Fruit fly (Drosophila melanogaster) whole organism, embryonic: ENCODE results near the gene CG15362.

Experiments
- ATbp ChIP-seq: fragments of 200-800 bp; sonication (Bioruptor generic); optimal IDR thresholded peaks from 2 replicates; lab custom pipeline; 2017; ENCODE audit warnings: missing biosample characterization, mild to moderate bottlenecking, missing genetic modification characterization, missing genetic modification reagents
- Bgb ChIP-seq: fragments of 200-800 bp; sonication (Bioruptor generic); IDR thresholded peaks from 2 replicates; pipeline ENCODE4 v1.3.6; 2022; ENCODE audit warnings: missing biosample characterization, missing genetic modification characterization; ENCODE audit not compliant: partially characterized antibody
- CG11085 ChIP-seq: fragments of 200-800 bp; sonication (Bioruptor generic); IDR thresholded peaks from 2 replicates; pipeline ENCODE4 v1.3.6; 2022; ENCODE audit warnings: missing biosample characterization, missing genetic modification characterization
- CG11696 ChIP-seq: fragments of 200-800 bp; sonication (Bioruptor generic); IDR thresholded peaks from 2 replicates; pipeline ENCODE4 v1.3.6; 2022; ENCODE audit warnings: missing biosample characterization, missing genetic modification characterization
- CG12659 ChIP-seq: fragments of 200-800 bp; sonication (Bioruptor generic); optimal IDR thresholded peaks from 3 replicates; lab custom pipeline; 2017; ENCODE audit warnings: mild to moderate bottlenecking, missing biosample characterization, missing genetic modification reagents, missing genetic modification characterization
- CG13424 ChIP-seq: fragments of 200-800 bp; sonication (Bioruptor generic); optimal IDR thresholded peaks from 2 replicates; lab custom pipeline; 2019; ENCODE audit warnings: missing biosample characterization, mild to moderate bottlenecking, missing genetic modification characterization, moderate library complexity
- CG14441 ChIP-seq: fragments of 200-800 bp; sonication (Bioruptor generic); IDR thresholded peaks from 2 replicates; pipeline ENCODE4 v1.3.6; 2022; ENCODE audit warnings: missing biosample characterization, missing genetic modification characterization
- CG14667 ChIP-seq: fragments of 200-800 bp; sonication (Bioruptor generic); IDR thresholded peaks from 2 replicates; pipeline ENCODE4 v1.3.6; 2022; ENCODE audit warnings: missing biosample characterization, missing genetic modification characterization
- CG14860 ChIP-seq: fragments of 200-800 bp; sonication (Bioruptor generic); IDR thresholded peaks from 3 replicates; pipeline ENCODE4 v1.3.6; 2022; ENCODE audit warnings: missing biosample characterization, missing genetic modification characterization; ENCODE audit not compliant: partially characterized antibody
- CG18262 ChIP-seq: fragments of 200-800 bp; optimal IDR thresholded peaks from 3 replicates; lab custom pipeline; 2019; ENCODE audit warnings: missing biosample characterization, mild to moderate bottlenecking, missing genetic modification characterization, moderate library complexity
- CG34376 ChIP-seq: fragments of 200-800 bp; sonication (Bioruptor generic); optimal IDR thresholded peaks from 2 replicates; lab custom pipeline; 2018; ENCODE audit warnings: missing biosample characterization, mild to moderate bottlenecking, missing genetic modification characterization
- D19B ChIP-seq: fragments of 200-800 bp; sonication (Bioruptor generic); optimal IDR thresholded peaks from 2 replicates; lab custom pipeline; 2017; ENCODE audit warnings: missing biosample characterization, mild to moderate bottlenecking, missing genetic modification characterization
- Deaf1 ChIP-seq: fragments of 200-800 bp; optimal IDR thresholded peaks from 3 replicates; lab custom pipeline; 2019; ENCODE audit warnings: missing biosample characterization, mild to moderate bottlenecking, missing genetic modification characterization, moderate library complexity
- Doc2 ChIP-seq: fragments of 200-800 bp; sonication (Bioruptor generic); IDR thresholded peaks from 2 replicates; pipeline ENCODE4 v1.3.6; 2022; ENCODE audit warnings: missing biosample characterization, missing genetic modification characterization
- Ets65A ChIP-seq: fragments of 200-800 bp; sonication (Bioruptor generic); peaks from one replicate; lab custom pipeline; 2016; ENCODE audit warnings: missing biosample characterization, missing genetic modification characterization
- Gug ChIP-seq: fragments of 200-800 bp; sonication (Bioruptor generic); IDR thresholded peaks from 4 replicates; pipeline ENCODE4 v1.3.6; 2022; ENCODE audit warnings: missing biosample characterization, missing genetic modification characterization
- HLH4C ChIP-seq: fragments of 200-800 bp; sonication (Bioruptor generic); IDR thresholded peaks from 3 replicates; pipeline ENCODE4 v1.3.6; 2022; ENCODE audit warnings: missing biosample characterization, missing genetic modification characterization; ENCODE audit not compliant: partially characterized antibody
- Lhr ChIP-seq: fragments of 200-800 bp; sonication (Bioruptor generic); optimal IDR thresholded peaks from 3 replicates; lab custom pipeline; 2017; ENCODE audit warnings: mild to moderate bottlenecking, missing biosample characterization, missing genetic modification reagents, missing genetic modification characterization
- Lpt ChIP-seq: fragments of >200 bp; optimal IDR thresholded peaks from 2 replicates; lab custom pipeline; 2018; ENCODE audit warnings: missing biosample characterization, missing genetic modification characterization
- MBD-R2 ChIP-seq: fragments of 200-800 bp; sonication (Bioruptor generic); IDR thresholded peaks from 2 replicates; pipeline ENCODE4 v1.3.6; 2022; ENCODE audit warnings: missing biosample characterization, missing genetic modification characterization
- Myb ChIP-seq: fragments of 200-800 bp; sonication (Bioruptor generic); optimal IDR thresholded peaks from 2 replicates; lab custom pipeline; 2016; ENCODE audit warnings: missing biosample characterization, missing genetic modification characterization
- PHDP ChIP-seq: fragments of 200-800 bp; sonication (Bioruptor generic); optimal IDR thresholded peaks from 3 replicates; lab custom pipeline; 2018; ENCODE audit warnings: missing biosample characterization, mild to moderate bottlenecking, missing genetic modification characterization, moderate library complexity
- Pdp1 ChIP-seq, 2 experiments: fragments of 200-800 bp; sonication (Bioruptor generic); optimal IDR thresholded peaks; 3 replicates each; lab custom pipeline; 2016; ENCODE audit warnings: missing biosample characterization in 2 of 2, missing genetic modification characterization in 2 of 2, mild to moderate bottlenecking in 1 of 2, moderate library complexity in 1 of 2
- Sry-β ChIP-seq: fragments of 200-800 bp; sonication (Bioruptor generic); optimal IDR thresholded peaks from 2 replicates; lab custom pipeline; 2018; ENCODE audit warnings: missing biosample characterization, mild to moderate bottlenecking, missing genetic modification characterization, moderate library complexity
- Trl ChIP-seq, 3 experiments: fragments of >200 bp in 2 of 3; fragments of 200-800 bp in 1 of 3; sonication (Bioruptor generic) in 1 of 3; optimal IDR thresholded peaks; 2 replicates in 1 of 3; 3 replicates in 2 of 3; lab custom pipeline; 2016 to 2017; ENCODE audit warnings: missing biosample characterization in 1 of 3, missing genetic modification characterization in 1 of 3
- ab ChIP-seq: fragments of 200-800 bp; sonication (Bioruptor generic); optimal IDR thresholded peaks from 2 replicates; lab custom pipeline; 2016; ENCODE audit warnings: missing biosample characterization, missing genetic modification characterization
- az2 ChIP-seq: fragments of 200-800 bp; sonication (Bioruptor generic); optimal IDR thresholded peaks from 3 replicates; lab custom pipeline; 2016; ENCODE audit warnings: missing biosample characterization, missing genetic modification characterization
- cad ChIP-seq: fragments of >200 bp; optimal IDR thresholded peaks from 2 replicates; lab custom pipeline; 2017; ENCODE audit warnings: missing biosample characterization, missing genetic modification characterization
- ci ChIP-seq: fragments of 200-800 bp; sonication (Bioruptor generic); IDR thresholded peaks from 3 replicates; pipeline ENCODE4 v1.3.6; 2022; ENCODE audit warnings: missing biosample characterization, missing genetic modification characterization
- hkb ChIP-seq, 2 experiments: fragments of 200-800 bp in 1 of 2; fragments of >200 bp in 1 of 2; sonication (Bioruptor generic) in 1 of 2; IDR thresholded peaks in 1 of 2; optimal IDR thresholded peaks in 1 of 2; 2 replicates each; pipeline versions ENCODE4 v1.3.6 to Lab custom; 2017 to 2022; ENCODE audit warnings: missing biosample characterization in 1 of 2, missing genetic modification characterization in 1 of 2
- mirr ChIP-seq: fragments of 200-800 bp; sonication (Bioruptor generic); optimal IDR thresholded peaks from 3 replicates; lab custom pipeline; 2018; ENCODE audit warnings: missing biosample characterization, mild to moderate bottlenecking, missing genetic modification characterization
- mld ChIP-seq: fragments of 200-800 bp; sonication (Bioruptor generic); IDR thresholded peaks from 3 replicates; pipeline ENCODE4 v1.3.6; 2022; ENCODE audit warnings: missing biosample characterization, missing genetic modification characterization; ENCODE audit not compliant: partially characterized antibody
- nom ChIP-seq: fragments of 200-800 bp; sonication (Bioruptor generic); optimal IDR thresholded peaks from 2 replicates; lab custom pipeline; 2017; ENCODE audit warnings: missing biosample characterization, missing genetic modification characterization, mild to moderate bottlenecking, moderate library complexity, missing genetic modification reagents
- pros ChIP-seq: fragments of 200-800 bp; sonication (Bioruptor generic); optimal IDR thresholded peaks from 3 replicates; lab custom pipeline; 2019; ENCODE audit warnings: missing biosample characterization, mild to moderate bottlenecking, missing genetic modification characterization, moderate library complexity
- psq ChIP-seq: fragments of 200-800 bp; sonication (Bioruptor generic); optimal IDR thresholded peaks from 2 replicates; lab custom pipeline; 2017; ENCODE audit warnings: missing biosample characterization, missing genetic modification characterization
- pum ChIP-seq: fragments of 200-800 bp; sonication (Bioruptor generic); optimal IDR thresholded peaks from 2 replicates; lab custom pipeline; 2016; ENCODE audit warnings: missing biosample characterization, missing genetic modification characterization
- row ChIP-seq: fragments of 200-800 bp; sonication (Bioruptor generic); IDR thresholded peaks from 3 replicates; pipeline ENCODE4 v1.3.6; 2022; ENCODE audit warnings: missing biosample characterization, missing genetic modification characterization
- sc ChIP-seq, 3 experiments: fragments of >200 bp in 2 of 3; fragments of 200-800 bp in 1 of 3; sonication (Bioruptor generic) in 1 of 3; optimal IDR thresholded peaks; 2 replicates in 2 of 3; 3 replicates in 1 of 3; lab custom pipeline; 2017; ENCODE audit warnings: mild to moderate bottlenecking in 1 of 3, missing biosample characterization in 1 of 3, missing genetic modification characterization in 1 of 3, missing genetic modification reagents in 1 of 3
- sens ChIP-seq: fragments of 200-800 bp; sonication (Bioruptor generic); peaks from one replicate; lab custom pipeline; 2016; ENCODE audit warnings: missing biosample characterization, missing genetic modification characterization
- seq ChIP-seq: fragments of 200-800 bp; sonication (Bioruptor generic); IDR thresholded peaks from 2 replicates; pipeline ENCODE4 v1.3.6; 2022; ENCODE audit warnings: missing biosample characterization, missing genetic modification characterization
- so ChIP-seq: fragments of 200-800 bp; sonication (Bioruptor generic); IDR thresholded peaks from 3 replicates; pipeline ENCODE4 v1.3.6; 2022; ENCODE audit warnings: missing biosample characterization, missing genetic modification characterization
- tup ChIP-seq: fragments of 200-800 bp; sonication (Bioruptor generic); optimal IDR thresholded peaks from 2 replicates; lab custom pipeline; 2016; ENCODE audit warnings: missing biosample characterization, mild to moderate bottlenecking, missing genetic modification characterization, moderate library complexity
- vfl ChIP-seq: fragments of 200-800 bp; sonication (Bioruptor generic); optimal IDR thresholded peaks from 2 replicates; lab custom pipeline; 2016; ENCODE audit warnings: missing biosample characterization, missing genetic modification characterization
- zen ChIP-seq: fragments of 200-800 bp; sonication (Bioruptor generic); optimal IDR thresholded peaks from 3 replicates; lab custom pipeline; 2018; ENCODE audit warnings: missing biosample characterization, mild to moderate bottlenecking, missing genetic modification characterization, moderate library complexity

Gene CG15362

DNA sequence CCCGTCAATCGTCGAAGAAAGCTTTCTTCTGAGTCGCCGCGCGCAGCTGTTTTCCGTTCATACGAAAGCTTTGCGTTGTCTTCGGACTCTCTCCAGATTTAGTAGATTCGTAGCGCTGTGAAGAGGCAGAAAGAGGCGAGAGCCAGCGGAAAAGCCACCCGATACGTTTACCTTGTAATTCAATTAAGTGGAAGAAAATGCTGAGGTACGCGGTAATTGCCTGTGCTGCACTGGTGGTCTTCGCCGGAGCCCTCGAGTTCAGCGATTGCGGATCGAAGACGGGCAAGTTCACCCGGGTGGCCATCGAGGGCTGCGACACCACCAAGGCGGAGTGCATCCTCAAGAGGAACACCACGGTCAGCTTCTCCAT, 7.2 kb downstream of the CG15362 start, which contains the start of gene Npc2a (continued):
- TF ChIP-seq seq (GFP tag; lab: Robert Waterston, UW): no peak
- TF ChIP-seq zen: no peak
- TF ChIP-seq CG14860 (GFP tag; lab: Robert Waterston, UW): no peak
- no peak for TF ChIP-seq vfl (GFP tag; lab: Kevin White, UChicago)
- TF ChIP-seq ATbp (GFP tag; lab: Kevin White, UChicago): no peak
- TF ChIP-seq Lpt (GFP tag; lab: Kevin White, UChicago): no peak
- TF ChIP-seq CG34376 (GFP tag; lab: Kevin White, UChicago): no peak
- no peak for TF ChIP-seq PHDP
- no peak for TF ChIP-seq CG11696 (GFP tag; lab: Robert Waterston, UW)
- TF ChIP-seq az2: no peak
- no peak for TF ChIP-seq pros (GFP tag; lab: Kevin White, UChicago)
- TF ChIP-seq so: 0 out of 3 replicates have a peak, but pooled peaks have one; percentile 31
- no peak for TF ChIP-seq CG18262 (tag; lab: Kevin White, UChicago)
- no peak for TF ChIP-seq HLH4C (GFP tag; lab: Robert Waterston, UW)
- peak in 1 of 2 experiments; percentile 0 for TF ChIP-seq Trl (optimal IDR thresholded peaks at IDR 0.05; lab: Kevin White, UChicago)
- no peak for TF ChIP-seq Trl (GFP tag; optimal IDR thresholded peaks at IDR 0.05; lab: Kevin White, UChicago)
- TF ChIP-seq Sry-β (GFP tag; lab: Kevin White, UChicago): no peak
- no peak for TF ChIP-seq CG14667 (GFP tag; lab: Robert Waterston, UW)
- TF ChIP-seq Ets65A (GFP tag; lab: Kevin White, UChicago): peak; percentile 32
- peak; percentile 7; the same call in 1 of the 2 replicates for TF ChIP-seq MBD-R2 (GFP tag; lab: Robert Waterston, UW)
- peak; percentile 23 for TF ChIP-seq sens
- no peak for TF ChIP-seq tup (GFP tag; lab: Kevin White, UChicago)
- no peak for TF ChIP-seq CG12659
- TF ChIP-seq ab: no peak
- no peak for TF ChIP-seq Lhr (GFP tag; lab: Kevin White, UChicago)
- TF ChIP-seq Doc2: no peak
- no peak for TF ChIP-seq pum (GFP tag; lab: Kevin White, UChicago)
- no peak for TF ChIP-seq mirr (GFP tag; lab: Kevin White, UChicago)
- TF ChIP-seq row (GFP tag; lab: Robert Waterston, UW): no peak
- TF ChIP-seq CG11085 (GFP tag; lab: Robert Waterston, UW): no peak
- no peak for TF ChIP-seq CG13424
- TF ChIP-seq D19B (GFP tag; lab: Kevin White, UChicago): no peak
- 0 out of 3 replicates have a peak, but pooled peaks have one; percentile 28 for TF ChIP-seq ci (GFP tag; lab: Robert Waterston, UW)
- no peak for TF ChIP-seq CG14441 (GFP tag; lab: Robert Waterston, UW)
- TF ChIP-seq Myb (GFP tag; lab: Kevin White, UChicago): no peak
- no peak for TF ChIP-seq Pdp1 (GFP tag; optimal IDR thresholded peaks at IDR 0.05; lab: Kevin White, UChicago)
- TF ChIP-seq sc (optimal IDR thresholded peaks at IDR 0.05; lab: Kevin White, UChicago): no peak
- TF ChIP-seq sc (GFP tag; optimal IDR thresholded peaks at IDR 0.05; lab: Kevin White, UChicago): no peak
- TF ChIP-seq Bgb: no peak
- TF ChIP-seq cad (GFP tag; lab: Kevin White, UChicago): no peak
- no peak for TF ChIP-seq psq (GFP tag; lab: Kevin White, UChicago)
- TF ChIP-seq Gug (GFP tag; lab: Robert Waterston, UW): 0 out of 4 replicates have a peak, but pooled peaks have one; percentile 2
- TF ChIP-seq Deaf1 (tag; lab: Kevin White, UChicago): no peak
- no peak for TF ChIP-seq mld
- peak; percentile 21 for TF ChIP-seq nom (GFP tag; lab: Kevin White, UChicago)
- TF ChIP-seq hkb (optimal IDR thresholded peaks at IDR 0.05; lab: Kevin White, UChicago): no peak
- TF ChIP-seq hkb (GFP tag; IDR thresholded peaks at IDR 0.05; lab: Robert Waterston, UW): no peak
